Worm (Caenorhabditis elegans) whole organism, early embryonic: Measurements from ENCODE around the gene C05B5.5.
"Not testable (repeated sequence)": the region's sequence is repeated elsewhere in the genome, so short reads cannot be mapped to it uniquely, and the experiment has no call there.

Experiments
- B0310.2 ChIP-seq: sonication (generic microtip); optimal IDR thresholded peaks from 2 replicates; lab custom pipeline; 2016; ENCODE audit warnings: mild to moderate bottlenecking, missing genetic modification characterization, missing compliant biosample characterization
- F13C5.2 ChIP-seq: sonication (generic microtip); optimal IDR thresholded peaks from 2 replicates; lab custom pipeline; 2017; ENCODE audit warnings: mild to moderate bottlenecking, missing genetic modification characterization, inconsistent platforms, missing compliant biosample characterization
- aly-1 ChIP-seq: sonication (generic microtip); optimal IDR thresholded peaks from 2 replicates; lab custom pipeline; 2016; ENCODE audit warnings: missing genetic modification characterization, missing compliant biosample characterization
- ama-1 ChIP-seq: fragments of 150-350 bp; optimal IDR thresholded peaks from 2 replicates; lab custom pipeline; 2014
- ceh-13 ChIP-seq: fragments of 200-800 bp; sonication (Bioruptor generic); optimal IDR thresholded peaks from 2 replicates; lab custom pipeline; 2018; ENCODE audit warnings: mild to moderate bottlenecking, missing genetic modification characterization, missing compliant biosample characterization
- ceh-36 ChIP-seq: sonication (generic microtip); optimal IDR thresholded peaks from 2 replicates; lab custom pipeline; 2016; ENCODE audit warnings: missing genetic modification characterization, inconsistent platforms, missing compliant biosample characterization
- ets-7 ChIP-seq: sonication (generic microtip); optimal IDR thresholded peaks from 2 replicates; lab custom pipeline; 2016; ENCODE audit warnings: missing genotype, missing genetic modification characterization, missing compliant biosample characterization
- flt-1 ChIP-seq: fragments of 200-800 bp; sonication (Bioruptor generic); IDR thresholded peaks from 2 replicates; pipeline ENCODE4 v1.3.6; 2022; ENCODE audit warnings: missing genetic modification characterization, missing compliant biosample characterization
- hmbx-1 ChIP-seq: sonication (generic microtip); optimal IDR thresholded peaks from 2 replicates; lab custom pipeline; 2016; ENCODE audit warnings: mild to moderate bottlenecking, missing genetic modification characterization, missing compliant biosample characterization
- hmg-4 ChIP-seq: fragments of 200-800 bp; sonication (Bioruptor generic); optimal IDR thresholded peaks from 2 replicates; lab custom pipeline; 2018; ENCODE audit warnings: mild to moderate bottlenecking, missing genetic modification characterization, missing compliant biosample characterization
- hnd-1 ChIP-seq: sonication (generic microtip); optimal IDR thresholded peaks from 2 replicates; lab custom pipeline; 2016; ENCODE audit warnings: missing genetic modification characterization, missing compliant biosample characterization
- pes-1 ChIP-seq: fragments of 200-800 bp; sonication (Bioruptor generic); IDR thresholded peaks from 2 replicates; pipeline ENCODE4 v1.3.6; 2022; ENCODE audit warnings: missing genetic modification reagents, missing genetic modification characterization, missing compliant biosample characterization
- scrt-1 ChIP-seq: fragments of 200-800 bp; sonication (Bioruptor generic); IDR thresholded peaks from 2 replicates; pipeline ENCODE4 v1.3.6; 2022; ENCODE audit warnings: missing genetic modification characterization, missing compliant biosample characterization
- sea-1 ChIP-seq: fragments of 200-800 bp; sonication (Bioruptor generic); conservative IDR thresholded peaks from 2 replicates; pipeline ENCODE4 v1.3.6; 2022; ENCODE audit warnings: missing genetic modification characterization, missing compliant biosample characterization
- tbx-11 ChIP-seq: fragments of 200-800 bp; sonication (Bioruptor generic); IDR thresholded peaks from 2 replicates; pipeline ENCODE4 v1.3.6; 2022; ENCODE audit warnings: missing genetic modification characterization, missing compliant biosample characterization
- tbx-37 ChIP-seq: fragments of 200-800 bp; sonication (Bioruptor generic); conservative IDR thresholded peaks from 2 replicates; pipeline ENCODE4 v1.3.6; 2022; ENCODE audit warnings: missing genetic modification reagents, missing genetic modification characterization, missing compliant biosample characterization
- tra-4 ChIP-seq: sonication (generic microtip); optimal IDR thresholded peaks from 2 replicates; lab custom pipeline; 2017; ENCODE audit warnings: missing genetic modification characterization, missing compliant biosample characterization

Gene C05B5.5

DNA sequence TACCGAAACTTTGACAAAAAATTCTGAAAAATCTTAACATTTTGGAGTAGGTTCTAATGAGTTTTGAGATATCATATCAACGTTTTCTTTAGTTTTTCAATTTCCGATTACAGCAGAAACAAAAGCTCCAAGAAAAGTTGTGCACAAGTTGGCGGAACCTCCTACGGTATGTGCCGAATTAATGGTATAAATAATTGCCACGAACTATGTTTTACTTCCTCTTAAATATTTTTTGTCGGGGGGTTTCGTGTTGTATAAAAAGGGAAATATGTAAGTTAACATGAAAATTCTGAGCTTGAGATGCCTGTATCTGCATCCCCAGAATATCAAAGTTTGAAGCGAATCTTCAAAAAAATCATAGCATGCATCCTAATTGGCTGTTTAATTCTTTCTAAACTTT lies 32.7 kb downstream of the C05B5.5 start, which contains the start of gene M04D8.8:
Gene M04D8.8 (plus strand): TSS at position 301 of the 400 bp plus-strand sequence.
- no peak for TF ChIP-seq flt-1 (GFP tag; lab: Robert Waterston, UW)

DNA sequence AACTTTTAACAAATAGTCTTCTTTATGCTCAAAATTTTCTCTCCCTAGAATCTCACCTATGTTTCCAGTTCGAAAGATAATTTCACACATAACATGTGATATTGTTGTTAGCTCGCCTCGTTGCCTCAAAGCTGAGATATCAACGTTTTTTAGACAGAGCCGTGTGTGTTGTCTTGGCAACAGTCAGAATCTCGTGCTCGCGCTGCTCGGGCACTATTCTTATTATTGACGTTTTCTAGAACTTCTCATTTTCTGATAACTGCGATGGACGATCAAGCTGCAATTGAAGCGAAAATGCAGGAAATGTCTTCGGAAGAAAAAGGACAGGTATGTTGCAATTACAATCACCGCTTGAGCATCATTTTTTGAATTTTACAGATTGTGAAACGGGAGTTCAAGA lies 34.6 kb downstream of the C05B5.5 start, which contains the start of gene xbx-3:
Gene xbx-3 (plus strand): TSS at position 163 of the 400 bp plus-strand sequence.
- TF ChIP-seq B0310.2 (no peak), ama-1 (no peak), ceh-13 (GFP tag; lab: Kevin White, UChicago) (no peak), aly-1 (tag; lab: Kevin White, UChicago) (no peak)

DNA sequence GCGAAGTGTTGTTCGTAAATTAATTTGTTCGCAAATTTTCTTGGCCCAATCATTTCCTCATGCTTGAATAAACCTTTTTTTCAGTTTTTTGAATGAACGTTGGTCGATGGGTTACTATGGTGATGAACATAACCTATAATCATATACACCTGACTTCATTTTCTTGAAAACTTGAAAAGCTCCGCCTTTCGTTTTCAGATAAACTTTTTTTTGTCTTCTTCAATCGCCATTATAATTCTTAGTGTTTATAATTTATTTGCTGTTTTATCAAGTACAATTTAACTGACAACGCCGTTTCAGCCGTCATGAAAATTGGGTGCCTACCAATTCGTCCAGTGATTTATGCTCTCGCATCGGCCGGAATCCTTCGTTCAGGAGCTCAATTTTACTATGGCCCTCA lies 36.0 kb downstream of the C05B5.5 start, which contains the start of gene M04D8.7:
Gene M04D8.7 (plus strand): TSS at position 301 of the 400 bp plus-strand sequence.
- TF ChIP-seq tra-4 (tag; lab: Kevin White, UChicago) (no peak), F13C5.2 (tag; lab: Kevin White, UChicago) (no peak)

DNA sequence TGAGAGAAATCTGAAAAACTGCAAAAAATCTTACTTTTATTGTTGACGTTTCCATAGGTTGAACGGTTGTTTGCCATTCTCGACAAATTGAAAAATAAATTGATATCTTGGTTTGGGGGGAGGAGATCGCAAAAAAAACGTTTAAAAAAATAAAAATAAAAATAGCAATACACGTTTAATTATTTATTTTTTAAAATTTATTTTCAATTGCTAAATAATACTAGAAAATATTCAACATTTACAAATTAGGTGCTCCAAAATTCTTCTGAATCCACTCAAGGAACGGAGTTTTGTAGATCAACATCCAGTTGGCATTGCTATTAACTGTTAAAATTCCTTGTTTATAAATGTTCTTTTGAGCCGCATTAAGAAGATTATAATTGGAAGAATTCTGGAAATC lies 38.9 kb downstream of the C05B5.5 start, which contains the start of gene T16G12.7:
Gene T16G12.7 (minus strand): TSS at position 101 of the 400 bp plus-strand sequence.
- TF ChIP-seq B0310.2 (no peak), flt-1 (GFP tag; lab: Robert Waterston, UW) (no peak), tbx-11 (GFP tag; lab: Robert Waterston, UW) (no peak), hmg-4 (GFP tag; lab: Kevin White, UChicago) (no peak), hnd-1 (tag; lab: Kevin White, UChicago) (no peak), sea-1 (GFP tag; lab: Robert Waterston, UW) (no peak), tra-4 (tag; lab: Kevin White, UChicago) (no peak), scrt-1 (GFP tag; lab: Robert Waterston, UW) (no peak), hmbx-1 (tag; lab: Kevin White, UChicago) (no peak), tbx-37 (GFP tag; lab: Robert Waterston, UW) (no peak), ama-1 (no peak), ceh-13 (GFP tag; lab: Kevin White, UChicago) (no peak), pes-1 (GFP tag; lab: Robert Waterston, UW) (no peak), ceh-36 (tag; lab: Kevin White, UChicago) (no peak), ets-7 (no peak), F13C5.2 (tag; lab: Kevin White, UChicago) (no peak)

DNA sequence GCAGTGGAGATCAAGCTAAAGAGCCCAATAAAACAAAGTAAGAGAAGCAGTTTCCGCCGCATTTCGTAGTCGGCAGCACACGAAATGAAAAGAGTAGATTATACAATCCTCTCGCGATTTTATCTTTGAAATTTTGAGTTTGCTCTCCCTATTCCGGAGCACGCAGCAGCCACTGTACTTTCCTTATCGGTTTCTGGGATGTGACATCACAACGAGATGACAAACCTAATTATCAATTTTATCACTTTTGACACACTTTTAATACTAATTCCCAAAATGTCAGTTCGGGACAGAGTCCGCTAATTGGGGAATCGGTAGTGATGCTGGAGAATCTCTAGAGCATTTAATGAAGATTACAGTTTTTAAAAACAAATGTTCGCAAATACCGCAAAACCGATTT lies 48.5 kb downstream of the C05B5.5 start, which contains the start of gene T16G12.1:
Gene T16G12.1 (minus strand): TSS at position 176 of the 400 bp plus-strand sequence.
- no peak for TF ChIP-seq ets-7

DNA sequence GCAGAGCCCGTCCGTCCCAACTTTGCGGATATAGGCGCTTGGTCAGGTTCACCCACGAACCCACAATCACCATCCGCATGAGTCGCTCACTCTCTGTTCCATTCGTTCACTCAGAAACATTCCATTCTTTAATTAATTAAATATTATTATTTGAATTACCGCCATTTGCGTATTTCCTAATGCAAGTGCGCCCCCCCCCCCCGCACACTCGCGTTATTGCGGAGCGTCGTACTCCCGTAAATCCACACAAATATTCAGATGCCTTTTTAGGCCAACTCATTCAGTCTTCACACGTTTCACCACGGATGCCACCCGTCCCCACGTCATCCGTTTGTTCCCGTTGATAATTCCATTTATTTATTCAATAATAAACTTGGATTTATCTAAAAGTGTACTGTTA lies 49.2 kb downstream of the C05B5.5 start, which contains the start of gene T16G12.3:
Gene T16G12.3 (plus strand): TSS at position 301 of the 400 bp plus-strand sequence.
- not testable (repeated sequence) for TF ChIP-seq sea-1 (GFP tag; lab: Robert Waterston, UW); F13C5.2 (tag; lab: Kevin White, UChicago); B0310.2

DNA sequence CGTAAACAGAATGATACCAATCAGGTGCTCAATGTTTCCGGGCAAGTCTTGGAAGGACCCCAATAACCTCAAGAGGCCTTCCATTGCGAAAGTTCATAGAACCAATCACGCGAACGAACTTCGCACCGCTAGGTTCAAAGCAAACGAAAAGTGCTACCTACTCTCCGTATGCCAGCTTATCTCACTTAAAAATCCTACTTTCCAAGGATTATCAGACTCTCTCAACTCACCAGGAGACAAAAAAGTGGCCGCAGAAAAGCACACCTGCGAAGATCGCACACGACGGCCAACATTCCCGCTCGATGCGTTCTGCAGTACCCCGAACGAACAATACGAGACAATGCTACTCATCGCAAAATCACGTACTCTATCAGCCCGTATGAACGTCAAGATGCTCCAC lies 52.2 kb downstream of the C05B5.5 start, which contains the start of gene T16G12.12:
Gene T16G12.12 (plus strand): TSS at position 301 of the 400 bp plus-strand sequence.
- not testable (repeated sequence) for TF ChIP-seq flt-1 (GFP tag; lab: Robert Waterston, UW); pes-1 (GFP tag; lab: Robert Waterston, UW); hnd-1 (tag; lab: Kevin White, UChicago)
